Worm (Caenorhabditis elegans): ENCODE data around the gene lron-15.

ce11 chrII:6563238-6563637 is 18.5 kb upstream of the lron-15 start:
- TF ChIP-seq unc-55 (GFP tag; optimal IDR thresholded peaks at IDR 0.05) (peak; percentile 55), fax-1 (tag; optimal IDR thresholded peaks at IDR 0.05) (no peak), pag-3 (tag; optimal IDR thresholded peaks at IDR 0.05; ENCODE audit: borderline replicate concordance) (no peak), ahr-1 (tag; optimal IDR thresholded peaks at IDR 0.05) (no peak), tbx-2 (tag; optimal IDR thresholded peaks at IDR 0.05) (peak; percentile 25), ceh-6 (GFP tag; optimal IDR thresholded peaks at IDR 0.05) (no peak), ceh-45 (GFP tag; IDR thresholded peaks at IDR 0.05) (no peak), ceh-19 (GFP tag; optimal IDR thresholded peaks at IDR 0.05) (no peak), C38D4.7 (GFP tag; optimal IDR thresholded peaks at IDR 0.05) (no peak), gmeb-2 (tag; optimal IDR thresholded peaks at IDR 0.05) (no peak), nhr-232 (tag; optimal IDR thresholded peaks at IDR 0.05) (no peak), nhr-11 (tag; optimal IDR thresholded peaks at IDR 0.05) (no peak)
